Worm (Caenorhabditis elegans): ENCODE data around the gene Y60A3A.16.

- TF ChIP-seq dao-5 (tag; optimal IDR thresholded peaks at IDR 0.05): no peak
- no peak for TF ChIP-seq W03F9.2 (tag; optimal IDR thresholded peaks at IDR 0.05)
Observed at ce11 chrV:19907365-19907764, 15.1 kb downstream of the Y60A3A.16 start, which contains the start of gene fars-2.

Data from whole organism, L4/young adult.